Fruit fly (Drosophila melanogaster): Measurements from ENCODE around the gene Asciz.

Gene Asciz

DNA sequence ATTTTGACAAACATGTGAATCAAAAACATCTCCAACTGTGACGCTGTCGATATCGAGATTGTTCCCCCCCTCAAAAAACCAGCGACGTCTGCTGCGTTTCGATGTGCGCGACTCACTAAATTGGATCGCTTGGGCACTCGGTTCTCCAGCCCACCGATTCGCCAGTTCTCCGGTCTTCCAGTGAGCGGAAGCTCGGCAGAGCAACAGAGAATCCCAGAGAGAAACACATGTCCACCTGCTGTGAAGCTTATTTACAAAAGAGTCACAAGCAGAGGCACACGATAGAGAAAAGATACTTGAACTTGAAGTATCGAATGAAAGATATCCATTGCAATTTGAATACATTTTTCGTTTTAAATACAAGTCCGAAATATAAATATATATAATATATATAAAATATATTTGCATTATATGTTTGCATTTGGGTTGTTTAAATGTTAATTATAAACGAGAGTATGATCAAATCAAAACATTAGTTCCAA, 31.9 kb downstream of the Asciz start (continued):
- TF ChIP-seq CG30403 (GFP tag; optimal IDR thresholded peaks at IDR 0.05) (no peak), CG1024 (GFP tag; IDR thresholded peaks at IDR 0.05) (no peak), YL-1 (GFP tag; optimal IDR thresholded peaks at IDR 0.05) (no peak), CG4404 (GFP tag; IDR thresholded peaks at IDR 0.05) (no peak), CG30431 (GFP tag; optimal IDR thresholded peaks at IDR 0.05) (no peak), CG12299 (tag; optimal IDR thresholded peaks at IDR 0.05) (no peak), Mad (GFP tag; optimal IDR thresholded peaks at IDR 0.05) (no peak), CG17568 (GFP tag; optimal IDR thresholded peaks at IDR 0.05) (no peak), CG18011 (GFP tag; optimal IDR thresholded peaks at IDR 0.05) (no peak), CG32772 (GFP tag; IDR thresholded peaks at IDR 0.05) (no peak), ssp (GFP tag; IDR thresholded peaks at IDR 0.05) (no peak), CG10565 (GFP tag; optimal IDR thresholded peaks at IDR 0.05) (no peak), hb (GFP tag; IDR thresholded peaks at IDR 0.05; ENCODE audit: partially characterized antibody) (no peak), fd102C (GFP tag; optimal IDR thresholded peaks at IDR 0.05) (no peak), tin (GFP tag; optimal IDR thresholded peaks at IDR 0.05) (no peak), lbe (GFP tag; optimal IDR thresholded peaks at IDR 0.05) (no peak), da (GFP tag; optimal IDR thresholded peaks at IDR 0.05) (no peak), dpn (GFP tag; optimal IDR thresholded peaks at IDR 0.05) (no peak), sc (optimal IDR thresholded peaks at IDR 0.05) (no peak), sc (GFP tag; optimal IDR thresholded peaks at IDR 0.05) (no peak), Dref (GFP tag; IDR thresholded peaks at IDR 0.05) (no peak), CG1602 (GFP tag; optimal IDR thresholded peaks at IDR 0.05) (no peak), CG14860 (GFP tag; IDR thresholded peaks at IDR 0.05; ENCODE audit: partially characterized antibody) (no peak), CG42726 (GFP tag; IDR thresholded peaks at IDR 0.05; ENCODE audit: partially characterized antibody) (no peak), grn (GFP tag; optimal IDR thresholded peaks at IDR 0.05) (no peak), slbo (GFP tag; IDR thresholded peaks at IDR 0.05) (0 out of 2 replicates have a peak, but pooled peaks have one; percentile 4), CG2202 (tag; optimal IDR thresholded peaks at IDR 0.05) (no peak), CG1233 (GFP tag; optimal IDR thresholded peaks at IDR 0.05) (no peak), CG12236 (GFP tag; optimal IDR thresholded peaks at IDR 0.05) (no peak), Jarid2 (GFP tag; optimal IDR thresholded peaks at IDR 0.05) (peak; percentile 68), chm (GFP tag; IDR thresholded peaks at IDR 0.05) (no peak; the same call in 1 of the 2 replicates), CG4820 (GFP tag; optimal IDR thresholded peaks at IDR 0.05) (no peak), CG15011 (GFP tag; optimal IDR thresholded peaks at IDR 0.05) (no peak), gsb-n (tag; optimal IDR thresholded peaks at IDR 0.05) (no peak), hkb (optimal IDR thresholded peaks at IDR 0.05) (no peak), hkb (GFP tag; IDR thresholded peaks at IDR 0.05) (no peak), Hmx (GFP tag; optimal IDR thresholded peaks at IDR 0.05) (no peak), sima (GFP tag; optimal IDR thresholded peaks at IDR 0.05) (no peak), nerfin-2 (GFP tag; IDR thresholded peaks at IDR 0.05; ENCODE audit: partially characterized antibody) (no peak), caup (GFP tag; optimal IDR thresholded peaks at IDR 0.05; ENCODE audit: severe bottlenecking) (peak; percentile 14), Deaf1 (tag; optimal IDR thresholded peaks at IDR 0.05) (peak; percentile 59), ab (GFP tag; optimal IDR thresholded peaks at IDR 0.05) (no peak), row (GFP tag; IDR thresholded peaks at IDR 0.05) (peak; percentile 52; the same call in 2 of the 3 replicates), CG11093 (GFP tag; IDR thresholded peaks at IDR 0.05) (no peak), CG3995 (GFP tag; optimal IDR thresholded peaks at IDR 0.05) (no peak), CG9797 (GFP tag; optimal IDR thresholded peaks at IDR 0.05) (no peak), Elba2 (GFP tag; optimal IDR thresholded peaks at IDR 0.05) (no peak), ro (GFP tag; IDR thresholded peaks at IDR 0.05) (no peak), ash1 (GFP tag; optimal IDR thresholded peaks at IDR 0.05) (no peak), vfl (GFP tag; optimal IDR thresholded peaks at IDR 0.05) (no peak), CG6854 (GFP tag; optimal IDR thresholded peaks at IDR 0.05) (no peak), ERR (GFP tag; optimal IDR thresholded peaks at IDR 0.05) (no peak)
